Fruit fly (Drosophila melanogaster) whole organism: Measurements from ENCODE around the gene Nepl15.

Experiments
- CG8478 ChIP-seq: fragments of >200 bp; optimal IDR thresholded peaks from 2 replicates; lab custom pipeline; 2018; ENCODE audit warnings: inconsistent platforms
- Dll ChIP-seq: fragments of >200 bp; optimal IDR thresholded peaks from 2 replicates; lab custom pipeline; 2017
- EcR ChIP-seq, 2 experiments: fragments of >200 bp; optimal IDR thresholded peaks; 2 replicates each; lab custom pipeline; 2017; ENCODE audit warnings: missing biosample characterization in 2 of 2, missing genetic modification characterization in 2 of 2, missing genetic modification reagents in 2 of 2
- pan ChIP-seq: fragments of >200 bp; optimal IDR thresholded peaks from 2 replicates; lab custom pipeline; 2017
- psq ChIP-seq: fragments of >200 bp; optimal IDR thresholded peaks from 2 replicates; lab custom pipeline; 2017
- usp ChIP-seq: fragments of >200 bp; optimal IDR thresholded peaks from 2 replicates; lab custom pipeline; 2017; ENCODE audit warnings: missing biosample characterization, missing genetic modification characterization, mixed read lengths

DNA sequence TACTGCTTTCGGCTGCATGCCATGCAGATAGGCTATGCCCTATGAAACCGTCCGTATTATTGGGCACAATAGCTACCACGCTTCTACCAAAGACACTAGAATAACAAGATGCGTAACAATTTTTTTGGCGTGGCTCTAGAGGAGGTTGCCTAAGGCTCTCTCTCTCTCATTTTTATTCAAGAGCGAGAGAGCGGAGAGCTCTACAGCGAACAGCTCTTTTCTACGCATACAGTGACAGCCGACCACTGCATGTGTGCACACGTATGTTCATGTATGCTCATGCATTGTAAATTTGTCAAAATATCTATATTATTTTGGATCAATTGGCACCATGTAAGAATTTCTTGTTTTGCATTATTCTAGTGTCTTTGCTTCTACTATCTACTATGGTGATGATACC lies 33.0 kb downstream of the Nepl15 start:
- TF ChIP-seq usp (no peak), CG8478 (lab: Kevin White, UChicago) (no peak), pan (lab: Kevin White, UChicago) (no peak), Dll (lab: Kevin White, UChicago) (no peak), EcR (GFP tag; optimal IDR thresholded peaks at IDR 0.05; lab: Kevin White, UChicago) (no peak), psq (lab: Kevin White, UChicago) (no peak)
